Worm (Caenorhabditis elegans): ENCODE results near the gene srg-60.

DNA sequence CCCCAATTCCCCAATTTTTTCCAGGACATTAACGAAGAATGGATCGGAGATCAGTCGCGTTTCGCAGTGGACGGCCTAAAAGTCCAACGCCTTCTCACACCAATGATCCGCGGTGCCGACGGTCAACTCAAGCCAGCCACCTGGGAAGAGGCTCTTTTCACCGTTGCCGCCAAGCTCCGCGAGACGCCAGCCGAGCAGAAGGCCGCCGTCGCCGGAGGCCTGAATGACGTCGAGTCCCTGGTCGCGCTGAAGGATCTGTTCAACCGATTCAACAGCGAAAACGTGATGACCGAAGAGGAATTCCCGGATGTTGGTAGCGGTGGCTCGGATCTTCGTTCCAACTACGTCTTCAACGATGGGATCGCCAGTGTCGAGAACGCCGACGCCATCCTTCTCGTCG lies 19.6 kb downstream of the srg-60 start:
- TF ChIP-seq him-1 (tag; optimal IDR thresholded peaks at IDR 0.05), result no peak
- no peak for TF ChIP-seq dao-5 (tag; optimal IDR thresholded peaks at IDR 0.05)
- TF ChIP-seq W03F9.2 (tag; optimal IDR thresholded peaks at IDR 0.05), result no peak

Measured in whole organism, L4/young adult.